Fruit fly (Drosophila melanogaster) whole organism, embryonic: ENCODE measurements around the gene Drsl2.

ENCODE experiments used
- C15 ChIP-seq: fragments of 200-800 bp; sonication (Bioruptor generic); IDR thresholded peaks from 3 replicates; pipeline ENCODE4 v1.3.6; 2022; ENCODE audit warnings: missing biosample characterization, missing genetic modification characterization
- CG14014 ChIP-seq: fragments of 200-800 bp; sonication (Bioruptor generic); IDR thresholded peaks from 2 replicates; pipeline ENCODE4 v1.3.6; 2022; ENCODE audit warnings: missing biosample characterization, missing genetic modification characterization
- CG6813 ChIP-seq: fragments of 200-800 bp; sonication (Bioruptor generic); optimal IDR thresholded peaks from 2 replicates; lab custom pipeline; 2017; ENCODE audit warnings: missing biosample characterization, missing genetic modification characterization, mild to moderate bottlenecking, moderate library complexity, missing genetic modification reagents
- ERR ChIP-seq: fragments of 200-800 bp; sonication (Bioruptor generic); optimal IDR thresholded peaks from 2 replicates; lab custom pipeline; 2016; ENCODE audit warnings: missing biosample characterization, missing genetic modification characterization
- Hr51 ChIP-seq, 2 experiments: fragments of 200-800 bp; sonication (Bioruptor generic); optimal IDR thresholded peaks; 2 replicates in 1 of 2; 3 replicates in 1 of 2; lab custom pipeline; 2016 to 2018; ENCODE audit warnings: missing biosample characterization in 2 of 2, missing genetic modification characterization in 2 of 2, mild to moderate bottlenecking in 1 of 2, moderate library complexity in 1 of 2
- NC2β ChIP-seq: fragments of 200-800 bp; sonication (Bioruptor generic); optimal IDR thresholded peaks from 2 replicates; lab custom pipeline; 2016; ENCODE audit warnings: missing biosample characterization, missing genetic modification characterization
- dan ChIP-seq: fragments of 200-800 bp; sonication (Bioruptor generic); IDR thresholded peaks from 2 replicates; pipeline ENCODE4 v1.3.6; 2022; ENCODE audit warnings: missing biosample characterization, missing genetic modification characterization
- disco-r ChIP-seq: fragments of 200-800 bp; sonication (Bioruptor generic); optimal IDR thresholded peaks from 2 replicates; lab custom pipeline; 2016; ENCODE audit warnings: missing biosample characterization, missing genetic modification characterization
- odd ChIP-seq: fragments of 200-800 bp; sonication (Bioruptor generic); optimal IDR thresholded peaks from 2 replicates; lab custom pipeline; 2017; ENCODE audit warnings: missing biosample characterization, mild to moderate bottlenecking, missing genetic modification characterization
- sc ChIP-seq, 3 experiments: fragments of >200 bp in 2 of 3; fragments of 200-800 bp in 1 of 3; sonication (Bioruptor generic) in 1 of 3; optimal IDR thresholded peaks; 2 replicates in 2 of 3; 3 replicates in 1 of 3; lab custom pipeline; 2017; ENCODE audit warnings: mild to moderate bottlenecking in 1 of 3, missing biosample characterization in 1 of 3, missing genetic modification characterization in 1 of 3, missing genetic modification reagents in 1 of 3

DNA sequence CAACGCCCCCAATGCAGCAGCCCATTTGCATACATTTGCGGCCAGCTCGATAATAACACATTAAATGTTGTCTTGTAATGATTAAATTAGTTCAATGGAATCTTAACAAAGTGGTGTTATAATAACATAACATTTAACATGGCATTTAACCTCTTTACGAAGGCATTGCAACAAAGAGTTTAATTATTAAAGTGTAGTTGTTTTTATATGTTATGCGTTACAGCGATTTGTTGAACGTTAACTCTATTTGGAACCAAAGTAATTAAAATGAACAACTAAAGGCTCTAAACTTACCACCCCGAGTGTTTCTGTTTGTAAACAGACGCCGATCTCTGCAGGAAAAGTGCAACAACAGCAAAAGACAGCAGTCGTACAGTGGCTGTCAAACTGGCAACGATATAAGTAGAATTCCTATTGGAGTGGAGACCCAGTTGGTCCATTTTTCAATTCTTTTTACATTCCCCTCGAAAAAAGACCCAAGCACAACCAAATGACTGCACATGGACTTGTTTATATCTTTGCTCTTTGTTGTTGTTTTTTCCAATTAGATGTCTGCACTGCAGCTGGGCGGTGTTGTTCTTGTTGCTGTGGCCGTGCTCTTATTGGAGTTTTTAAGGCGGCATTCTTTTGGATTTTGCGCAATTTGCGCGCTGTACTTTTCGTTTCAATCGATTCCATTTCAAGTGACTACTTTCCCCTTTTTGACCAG is 24.9 kb downstream of the Drsl2 start:
- TF ChIP-seq dan (GFP tag; lab: Robert Waterston, UW) (no peak), NC2β (GFP tag; lab: Kevin White, UChicago) (no peak), odd (no peak), CG6813 (GFP tag; lab: Kevin White, UChicago) (no peak), Hr51 (GFP tag; optimal IDR thresholded peaks at IDR 0.05; lab: Kevin White, UChicago) (no peak), disco-r (no peak), CG14014 (GFP tag; lab: Robert Waterston, UW) (no peak), C15 (GFP tag; lab: Robert Waterston, UW) (no peak), sc (optimal IDR thresholded peaks at IDR 0.05; lab: Kevin White, UChicago) (no peak), sc (GFP tag; optimal IDR thresholded peaks at IDR 0.05; lab: Kevin White, UChicago) (no peak), ERR (no peak)
